Fruit fly (Drosophila melanogaster) whole organism, prepupa: Measurements from ENCODE around the gene CG15922.

Source experiments
- Blimp-1 ChIP-seq: fragments of 200-800 bp; sonication (Bioruptor generic); optimal IDR thresholded peaks from 3 replicates; lab custom pipeline; 2017; ENCODE audit warnings: missing biosample characterization, missing genetic modification characterization, mild to moderate bottlenecking, moderate library complexity, missing genetic modification reagents
- CG10631 ChIP-seq: fragments of 200-800 bp; sonication (Bioruptor generic); optimal IDR thresholded peaks from 2 replicates; lab custom pipeline; 2016; ENCODE audit warnings: missing biosample characterization, missing genetic modification characterization
- CG10669 ChIP-seq: fragments of 200-800 bp; sonication (Bioruptor generic); optimal IDR thresholded peaks from 3 replicates; lab custom pipeline; 2018; ENCODE audit warnings: missing biosample characterization, mild to moderate bottlenecking, missing genetic modification characterization, moderate library complexity
- CG11762 ChIP-seq: fragments of 200-800 bp; sonication (Bioruptor generic); optimal IDR thresholded peaks from 3 replicates; lab custom pipeline; 2016; ENCODE audit warnings: missing biosample characterization, missing genetic modification characterization; ENCODE audit not compliant: insufficient read depth
- CG11902 ChIP-seq: fragments of 200-800 bp; sonication (Bioruptor generic); optimal IDR thresholded peaks from 3 replicates; lab custom pipeline; 2016; ENCODE audit warnings: missing biosample characterization, missing genetic modification characterization
- CG15336 ChIP-seq: fragments of 200-800 bp; sonication (Bioruptor generic); IDR thresholded peaks from 2 replicates; pipeline ENCODE4 v1.3.6; 2022; ENCODE audit warnings: missing biosample characterization, missing genetic modification characterization
- CG32006 ChIP-seq: fragments of 200-800 bp; sonication (Bioruptor generic); optimal IDR thresholded peaks from 3 replicates; lab custom pipeline; 2017; ENCODE audit warnings: missing biosample characterization, mild to moderate bottlenecking, missing genetic modification characterization
- CG3919 ChIP-seq: fragments of 200-800 bp; sonication (Bioruptor generic); optimal IDR thresholded peaks from 3 replicates; lab custom pipeline; 2016; ENCODE audit warnings: missing biosample characterization, missing genetic modification characterization
- CG6276 ChIP-seq: fragments of 200-800 bp; sonication (Bioruptor generic); optimal IDR thresholded peaks from 2 replicates; lab custom pipeline; 2017; ENCODE audit warnings: missing biosample characterization, mild to moderate bottlenecking, missing genetic modification characterization
- CG6792 ChIP-seq: fragments of 200-800 bp; sonication (Bioruptor generic); optimal IDR thresholded peaks from 3 replicates; lab custom pipeline; 2016; ENCODE audit warnings: missing biosample characterization, missing genetic modification characterization
- CG6808 ChIP-seq: fragments of 200-800 bp; sonication (Bioruptor generic); optimal IDR thresholded peaks from 3 replicates; lab custom pipeline; 2017; ENCODE audit warnings: missing biosample characterization, missing genetic modification characterization, mild to moderate bottlenecking, moderate library complexity, missing genetic modification reagents
- CG6854 ChIP-seq: fragments of 200-800 bp; sonication (Bioruptor generic); optimal IDR thresholded peaks from 2 replicates; lab custom pipeline; 2017; ENCODE audit warnings: missing biosample characterization, mild to moderate bottlenecking, missing genetic modification characterization
- CG7368 ChIP-seq: fragments of 200-800 bp; sonication (Bioruptor generic); optimal IDR thresholded peaks from 3 replicates; lab custom pipeline; 2016; ENCODE audit warnings: missing biosample characterization, missing genetic modification characterization
- CG8119 ChIP-seq: fragments of 200-800 bp; sonication (Bioruptor generic); IDR thresholded peaks from 3 replicates; pipeline ENCODE4 v1.3.6; 2022; ENCODE audit warnings: missing biosample characterization, missing genetic modification characterization
- CG8319 ChIP-seq: fragments of 200-800 bp; sonication (Bioruptor generic); optimal IDR thresholded peaks from 3 replicates; lab custom pipeline; 2016; ENCODE audit warnings: missing biosample characterization, missing genetic modification characterization
- CG8632 ChIP-seq: fragments of 200-800 bp; sonication (Bioruptor generic); optimal IDR thresholded peaks from 3 replicates; lab custom pipeline; 2016; ENCODE audit warnings: missing biosample characterization, missing genetic modification characterization
- CG9139 ChIP-seq: fragments of 200-800 bp; sonication (Bioruptor generic); optimal IDR thresholded peaks from 3 replicates; lab custom pipeline; 2017; ENCODE audit warnings: missing biosample characterization, mild to moderate bottlenecking, missing genetic modification characterization
- Eip78C ChIP-seq: fragments of 200-800 bp; sonication (Bioruptor generic); peaks from one replicate; lab custom pipeline; 2016; ENCODE audit warnings: missing biosample characterization, missing genetic modification characterization
- Ets96B ChIP-seq: fragments of 200-800 bp; optimal IDR thresholded peaks from 2 replicates; lab custom pipeline; 2019; ENCODE audit warnings: missing biosample characterization, mild to moderate bottlenecking, missing genetic modification characterization, moderate library complexity
- Gug ChIP-seq: fragments of 200-800 bp; sonication (Bioruptor generic); IDR thresholded peaks from 2 replicates; pipeline ENCODE4 v1.3.6; 2022; ENCODE audit warnings: missing biosample characterization, missing genetic modification characterization
- Hr39 ChIP-seq: fragments of 200-800 bp; sonication (Bioruptor generic); optimal IDR thresholded peaks from 2 replicates; lab custom pipeline; 2016; ENCODE audit warnings: missing biosample characterization, missing genetic modification characterization
- Hr4 ChIP-seq: fragments of 200-800 bp; sonication (Bioruptor generic); optimal IDR thresholded peaks from 3 replicates; lab custom pipeline; 2016; ENCODE audit warnings: missing biosample characterization, missing genetic modification characterization
- Met ChIP-seq: fragments of 200-800 bp; sonication (Bioruptor generic); optimal IDR thresholded peaks from 3 replicates; lab custom pipeline; 2016; ENCODE audit warnings: missing biosample characterization, missing genetic modification characterization
- OdsH ChIP-seq: fragments of 200-800 bp; sonication (Bioruptor generic); optimal IDR thresholded peaks from 3 replicates; lab custom pipeline; 2016; ENCODE audit warnings: missing biosample characterization, missing genetic modification characterization
- Smox ChIP-seq: fragments of 200-800 bp; sonication (Bioruptor generic); optimal IDR thresholded peaks from 3 replicates; lab custom pipeline; 2016; ENCODE audit warnings: missing biosample characterization, missing genetic modification characterization
- Sox102F ChIP-seq: fragments of 200-800 bp; sonication (Bioruptor generic); optimal IDR thresholded peaks from 2 replicates; lab custom pipeline; 2016; ENCODE audit warnings: missing biosample characterization, mild to moderate bottlenecking, missing genetic modification characterization
- Sox15 ChIP-seq: fragments of 200-800 bp; sonication (Bioruptor generic); optimal IDR thresholded peaks from 3 replicates; lab custom pipeline; 2016; ENCODE audit warnings: missing biosample characterization, missing genetic modification characterization
- achi ChIP-seq: fragments of 200-800 bp; sonication (Bioruptor generic); optimal IDR thresholded peaks from 3 replicates; lab custom pipeline; 2016; ENCODE audit warnings: missing biosample characterization, missing genetic modification characterization
- dac ChIP-seq: fragments of 200-800 bp; sonication (Bioruptor generic); optimal IDR thresholded peaks from 2 replicates; lab custom pipeline; 2017; ENCODE audit warnings: missing biosample characterization, mild to moderate bottlenecking, missing genetic modification characterization
- dsx ChIP-seq: fragments of 200-800 bp; optimal IDR thresholded peaks from 3 replicates; lab custom pipeline; 2019; ENCODE audit warnings: missing biosample characterization, mild to moderate bottlenecking, missing genetic modification characterization, moderate library complexity; ENCODE audit not compliant: poor library complexity, severe bottlenecking
- eg ChIP-seq: fragments of 200-800 bp; sonication (Bioruptor generic); IDR thresholded peaks from 3 replicates; pipeline ENCODE4 v1.3.6; 2022; ENCODE audit warnings: missing biosample characterization, missing genetic modification characterization
- esn ChIP-seq: fragments of 200-800 bp; sonication (Bioruptor generic); optimal IDR thresholded peaks from 2 replicates; lab custom pipeline; 2016; ENCODE audit warnings: missing biosample characterization, mild to moderate bottlenecking, missing genetic modification characterization, moderate library complexity
- fd85E ChIP-seq: fragments of 200-800 bp; sonication (Bioruptor generic); optimal IDR thresholded peaks from 3 replicates; lab custom pipeline; 2016; ENCODE audit warnings: missing biosample characterization, missing genetic modification characterization
- fkh ChIP-seq: fragments of 200-800 bp; sonication (Bioruptor generic); optimal IDR thresholded peaks from 3 replicates; lab custom pipeline; 2017; ENCODE audit warnings: missing biosample characterization, mild to moderate bottlenecking, missing genetic modification characterization, moderate library complexity
- net ChIP-seq: fragments of 200-800 bp; sonication (Bioruptor generic); optimal IDR thresholded peaks from 3 replicates; lab custom pipeline; 2016; ENCODE audit warnings: missing biosample characterization, missing genetic modification characterization
- pdm3 ChIP-seq: fragments of 200-800 bp; sonication (Bioruptor generic); optimal IDR thresholded peaks from 3 replicates; lab custom pipeline; 2016; ENCODE audit warnings: missing biosample characterization, missing genetic modification characterization
- salr ChIP-seq, 2 experiments: fragments of 200-800 bp; sonication (Bioruptor generic); optimal IDR thresholded peaks; 3 replicates each; lab custom pipeline; 2016 to 2018; ENCODE audit warnings: missing biosample characterization in 2 of 2, missing genetic modification characterization in 2 of 2, mild to moderate bottlenecking in 1 of 2
- spab ChIP-seq: fragments of 200-800 bp; sonication (Bioruptor generic); optimal IDR thresholded peaks from 2 replicates; lab custom pipeline; 2017; ENCODE audit warnings: missing biosample characterization, mild to moderate bottlenecking, missing genetic modification characterization, missing genetic modification reagents
- ss ChIP-seq, 2 experiments: fragments of 200-800 bp; sonication (Bioruptor generic); optimal IDR thresholded peaks; 2 replicates in 1 of 2; 3 replicates in 1 of 2; lab custom pipeline; 2017 to 2018; ENCODE audit warnings: mild to moderate bottlenecking in 2 of 2, missing biosample characterization in 2 of 2, missing genetic modification characterization in 2 of 2, moderate library complexity in 1 of 2
- svp ChIP-seq: fragments of 200-800 bp; sonication (Bioruptor generic); peaks from one replicate; lab custom pipeline; 2016; ENCODE audit warnings: missing biosample characterization, missing genetic modification characterization
- vri ChIP-seq: fragments of 200-800 bp; sonication (Bioruptor generic); optimal IDR thresholded peaks from 3 replicates; lab custom pipeline; 2016; ENCODE audit warnings: missing biosample characterization, mild to moderate bottlenecking, missing genetic modification characterization

CG15922 gene

dm6 chr3R:20560019-20560667, at the start of gene CG15922:
Gene CG15922 (minus strand): TSS chr3R:20560280.
- TF ChIP-seq Ets96B (tag; lab: Kevin White, UChicago) (no peak), dac (GFP tag; lab: Kevin White, UChicago) (no peak), CG6276 (GFP tag; lab: Kevin White, UChicago) (peak; percentile 64), Sox15 (GFP tag; lab: Kevin White, UChicago) (no peak), CG10631 (GFP tag; lab: Kevin White, UChicago) (peak; percentile 18), CG8632 (no peak), OdsH (peak; percentile 38), dsx (GFP tag; lab: Kevin White, UChicago) (no peak), fkh (GFP tag; lab: Kevin White, UChicago) (peak; percentile 55), CG7368 (GFP tag; lab: Kevin White, UChicago) (no peak), fd85E (GFP tag; lab: Kevin White, UChicago) (no peak), CG11762 (no peak), svp (GFP tag; lab: Kevin White, UChicago) (peak; percentile 21), esn (GFP tag; lab: Kevin White, UChicago) (no peak), pdm3 (GFP tag; lab: Kevin White, UChicago) (peak; percentile 13), Sox102F (no peak), CG15336 (GFP tag; lab: Robert Waterston, UW) (0 out of 2 replicates have a peak, but pooled peaks have one; percentile 28), CG3919 (GFP tag; lab: Kevin White, UChicago) (peak; percentile 17), vri (peak; percentile 4), CG6792 (GFP tag; lab: Kevin White, UChicago) (no peak), Eip78C (GFP tag; lab: Kevin White, UChicago) (peak; percentile 28), eg (GFP tag; lab: Robert Waterston, UW) (peak; percentile 44; the same call in 2 of the 3 replicates), CG10669 (GFP tag; lab: Kevin White, UChicago) (peak; percentile 11), Hr4 (GFP tag; lab: Kevin White, UChicago) (peak; percentile 36), net (GFP tag; lab: Kevin White, UChicago) (peak; percentile 44), CG6808 (peak; percentile 49), ss (GFP tag; optimal IDR thresholded peaks at IDR 0.05; lab: Kevin White, UChicago) (peak in 1 of 2 experiments; percentile 41), Hr39 (GFP tag; lab: Kevin White, UChicago) (peak; percentile 7), CG8119 (GFP tag; lab: Robert Waterston, UW) (peak; percentile 37; the same call in 2 of the 3 replicates), salr (GFP tag; optimal IDR thresholded peaks at IDR 0.05; lab: Kevin White, UChicago) (peak in 1 of 2 experiments; percentile 49), Smox (no peak), CG11902 (GFP tag; lab: Kevin White, UChicago) (no peak), CG9139 (GFP tag; lab: Kevin White, UChicago) (peak; percentile 57), Blimp-1 (GFP tag; lab: Kevin White, UChicago) (no peak), CG32006 (GFP tag; lab: Kevin White, UChicago) (peak; percentile 35)

- TF ChIP-seq CG11762, result no peak
- no peak for TF ChIP-seq CG9139 (GFP tag; lab: Kevin White, UChicago)
- TF ChIP-seq CG8119 (GFP tag; lab: Robert Waterston, UW), result no peak
- TF ChIP-seq OdsH, result no peak
- no peak for TF ChIP-seq Hr39 (GFP tag; lab: Kevin White, UChicago)
- no peak for TF ChIP-seq CG8319
- TF ChIP-seq Sox102F, result no peak
- TF ChIP-seq esn (GFP tag; lab: Kevin White, UChicago), result no peak
- no peak for TF ChIP-seq spab
- no peak for TF ChIP-seq Ets96B (tag; lab: Kevin White, UChicago)
- no peak for TF ChIP-seq Sox15 (GFP tag; lab: Kevin White, UChicago)
- TF ChIP-seq CG10669 (GFP tag; lab: Kevin White, UChicago), result no peak
- TF ChIP-seq Gug (GFP tag; lab: Robert Waterston, UW), result no peak
- TF ChIP-seq Met (GFP tag; lab: Kevin White, UChicago), result no peak
- TF ChIP-seq fd85E (GFP tag; lab: Kevin White, UChicago), result no peak
- no peak for TF ChIP-seq CG6808
- no peak for TF ChIP-seq achi
- no peak for TF ChIP-seq CG32006 (GFP tag; lab: Kevin White, UChicago)
- no peak for TF ChIP-seq CG6854 (GFP tag; lab: Kevin White, UChicago)
- TF ChIP-seq CG7368 (GFP tag; lab: Kevin White, UChicago), result no peak
These were observed 48.1 kb upstream of the CG15922 start for dm6 chr3R:20608199-20608598.
